Fruit fly (Drosophila melanogaster): ENCODE data around the gene aop.

- no peak for TF ChIP-seq psq (optimal IDR thresholded peaks at IDR 0.05)
- TF ChIP-seq usp (GFP tag; optimal IDR thresholded peaks at IDR 0.05) = no peak
- TF ChIP-seq CG8478 (optimal IDR thresholded peaks at IDR 0.05) = no peak
- TF ChIP-seq pan (optimal IDR thresholded peaks at IDR 0.05) = no peak
- TF ChIP-seq Dll (optimal IDR thresholded peaks at IDR 0.05) = no peak
- TF ChIP-seq EcR (GFP tag; optimal IDR thresholded peaks at IDR 0.05) = no peak
Measured at dm6 chr2L:2110350-2110888, 68.1 kb downstream of the aop start.

Data from whole organism.